Fruit fly (Drosophila melanogaster): Measurements from ENCODE around the gene CG34248.
A peak's percentile ranks its signal among the peaks of the same experiment; 100 is the strongest.

The CG34248 gene

DNA sequence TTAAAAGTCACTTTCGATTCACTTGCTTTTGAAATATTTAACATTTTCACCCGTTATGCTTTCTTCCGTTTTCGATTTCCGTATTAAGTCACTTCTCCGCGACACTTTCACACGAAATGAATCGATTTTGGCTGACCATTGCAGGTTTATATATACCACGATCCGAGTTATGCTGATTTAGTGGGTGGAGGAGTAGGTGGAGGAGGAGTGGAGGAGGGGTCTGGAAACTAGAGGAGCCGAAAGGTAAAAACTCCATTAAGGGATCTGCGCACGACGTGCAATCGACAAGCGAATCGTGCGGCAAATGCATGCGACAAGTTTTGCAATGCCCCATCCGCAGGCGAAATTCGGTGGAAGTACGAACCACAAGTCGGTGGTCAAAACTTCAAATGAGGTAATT lies 20.1 kb upstream of the CG34248 start, which contains the start of gene CG13045:
CG13045 (minus strand) TSS at position 101 of the 400 bp plus-strand sequence.
- TF ChIP-seq usp (GFP tag; optimal IDR thresholded peaks at IDR 0.05) (no peak), EcR (GFP tag; optimal IDR thresholded peaks at IDR 0.05) (no peak), Dll (optimal IDR thresholded peaks at IDR 0.05) (no peak), CG8478 (optimal IDR thresholded peaks at IDR 0.05) (no peak), pan (optimal IDR thresholded peaks at IDR 0.05) (no peak), psq (optimal IDR thresholded peaks at IDR 0.05) (no peak)

DNA sequence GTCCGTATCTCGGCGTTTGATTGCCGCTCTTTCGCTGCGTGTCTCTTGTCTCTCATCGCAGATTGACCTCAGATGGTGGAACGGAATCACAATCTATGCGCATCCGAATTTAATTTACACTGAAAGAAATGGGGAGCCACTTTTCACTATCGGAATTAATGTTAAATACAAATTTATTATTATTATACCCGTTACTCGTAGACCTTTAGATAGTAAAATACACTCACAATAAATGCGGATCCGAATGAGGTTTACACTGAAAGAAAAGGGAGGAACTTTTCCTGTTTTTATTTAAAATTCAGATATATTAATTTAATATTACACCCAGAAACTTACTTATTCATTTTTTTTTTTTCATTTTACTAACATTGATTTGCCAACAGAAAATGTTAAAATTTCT lies 18.4 kb upstream of the CG34248 start:
- TF ChIP-seq usp (GFP tag; optimal IDR thresholded peaks at IDR 0.05) (no peak), psq (optimal IDR thresholded peaks at IDR 0.05) (no peak), EcR (GFP tag; optimal IDR thresholded peaks at IDR 0.05) (no peak), CG8478 (optimal IDR thresholded peaks at IDR 0.05) (no peak), Dll (optimal IDR thresholded peaks at IDR 0.05) (no peak), pan (optimal IDR thresholded peaks at IDR 0.05) (no peak)

DNA sequence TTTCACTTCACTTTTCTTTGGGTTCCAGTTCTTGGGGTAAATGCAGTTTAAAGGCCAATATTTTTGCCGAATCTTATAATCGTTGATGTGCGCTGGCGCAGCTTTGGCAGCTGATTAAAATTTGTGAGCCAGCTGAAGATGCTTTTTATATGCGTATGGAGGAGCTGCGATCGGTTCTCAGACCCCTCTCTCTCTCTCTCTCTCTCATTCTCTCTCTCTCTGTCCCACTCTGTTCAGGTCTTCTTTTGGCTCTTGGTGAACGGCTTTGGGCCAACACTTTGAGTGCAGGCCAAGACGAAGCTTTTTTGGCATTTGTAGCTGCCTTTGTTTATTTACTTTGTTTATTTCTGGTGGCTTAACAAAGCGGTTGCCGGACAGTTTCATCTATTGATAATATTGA lies 17.6 kb upstream of the CG34248 start, which contains the start of gene CG13046:
CG13046 (minus strand) TSS at position 101 of the 400 bp plus-strand sequence.
- TF ChIP-seq Dll (optimal IDR thresholded peaks at IDR 0.05) (no peak), CG8478 (optimal IDR thresholded peaks at IDR 0.05) (no peak), EcR (GFP tag; optimal IDR thresholded peaks at IDR 0.05) (no peak), usp (GFP tag; optimal IDR thresholded peaks at IDR 0.05) (no peak), pan (optimal IDR thresholded peaks at IDR 0.05) (no peak), psq (optimal IDR thresholded peaks at IDR 0.05) (no peak)

DNA sequence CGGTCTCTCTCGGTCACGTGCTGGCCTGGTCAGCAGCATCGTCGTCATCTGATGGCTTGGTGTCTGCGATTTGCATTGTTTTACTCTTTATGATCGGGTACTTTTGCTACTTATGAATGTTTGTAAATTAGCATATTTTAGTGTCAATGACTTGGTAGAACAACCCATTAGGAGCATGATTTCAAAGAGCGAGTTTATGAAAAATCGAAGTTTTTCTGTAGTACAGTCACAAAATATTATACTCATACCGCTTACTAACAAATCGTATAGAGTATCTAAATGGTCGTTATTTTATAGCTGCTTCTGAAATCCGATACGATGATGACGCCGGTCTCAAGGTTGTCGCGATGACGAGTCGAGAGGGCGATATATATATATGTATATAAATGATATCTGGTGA lies 15.6 kb upstream of the CG34248 start:
- TF ChIP-seq EcR (GFP tag; optimal IDR thresholded peaks at IDR 0.05) (no peak), CG8478 (optimal IDR thresholded peaks at IDR 0.05) (no peak), Dll (optimal IDR thresholded peaks at IDR 0.05) (no peak), psq (optimal IDR thresholded peaks at IDR 0.05) (no peak), pan (optimal IDR thresholded peaks at IDR 0.05) (no peak), usp (GFP tag; optimal IDR thresholded peaks at IDR 0.05) (no peak)

DNA sequence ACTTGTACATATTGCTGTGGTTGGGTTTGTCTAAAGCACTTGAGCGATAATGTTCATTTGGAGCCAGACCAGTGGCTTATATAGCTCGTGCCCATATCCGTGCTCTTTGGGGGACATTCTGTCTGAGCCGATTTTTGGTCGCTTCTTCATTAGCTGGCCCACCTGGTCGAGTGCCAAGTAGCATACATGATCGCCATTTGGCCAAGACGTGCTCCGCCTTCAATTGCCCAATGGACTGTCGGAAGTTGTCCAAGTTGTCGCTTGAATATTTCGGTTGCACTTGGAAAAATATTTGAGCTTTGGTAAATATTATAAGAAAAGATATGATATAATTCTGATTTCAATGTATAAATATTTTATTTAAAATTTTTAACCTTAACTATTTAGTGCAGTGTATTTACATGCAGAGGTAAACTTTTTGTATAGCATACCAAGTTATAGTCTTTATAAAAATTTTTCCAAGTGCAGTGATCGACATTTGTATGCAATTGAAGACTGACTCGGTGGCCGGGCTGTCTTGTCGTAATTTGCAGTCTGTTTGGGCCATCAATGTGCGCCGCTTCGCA lies 14.7 kb upstream of the CG34248 start, which contains the start of gene CG13047:
CG13047 (minus strand) TSS at position 51 of the 566 bp plus-strand sequence.
- TF ChIP-seq pan (optimal IDR thresholded peaks at IDR 0.05) = no peak
- TF ChIP-seq CG8478 (optimal IDR thresholded peaks at IDR 0.05) = no peak
- TF ChIP-seq usp (GFP tag; optimal IDR thresholded peaks at IDR 0.05) = no peak

DNA sequence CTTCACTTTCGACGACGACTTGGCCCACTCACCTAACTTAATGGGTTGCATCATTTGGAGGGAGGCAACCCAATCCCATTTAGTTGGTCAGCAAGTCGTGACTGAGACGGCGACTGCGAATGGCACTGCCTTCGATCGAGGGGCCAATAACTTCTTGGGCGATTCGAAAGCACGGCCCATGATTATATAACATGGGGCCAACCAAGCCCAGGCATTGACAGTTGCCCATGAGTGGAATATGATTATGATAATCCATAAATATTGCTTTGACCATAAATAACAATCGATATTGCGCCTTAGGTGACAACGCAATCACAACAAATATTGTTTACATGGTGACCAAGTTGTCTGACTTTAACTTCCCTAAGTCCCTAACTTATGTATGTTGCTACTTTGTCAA lies 13.1 kb upstream of the CG34248 start, which contains the start of gene CG13048:
CG13048 (minus strand) TSS at position 101 of the 400 bp plus-strand sequence.
- TF ChIP-seq pan (optimal IDR thresholded peaks at IDR 0.05) (no peak), Dll (optimal IDR thresholded peaks at IDR 0.05) (no peak), psq (optimal IDR thresholded peaks at IDR 0.05) (no peak), EcR (GFP tag; optimal IDR thresholded peaks at IDR 0.05) (no peak), usp (GFP tag; optimal IDR thresholded peaks at IDR 0.05) (no peak), CG8478 (optimal IDR thresholded peaks at IDR 0.05) (no peak)

DNA sequence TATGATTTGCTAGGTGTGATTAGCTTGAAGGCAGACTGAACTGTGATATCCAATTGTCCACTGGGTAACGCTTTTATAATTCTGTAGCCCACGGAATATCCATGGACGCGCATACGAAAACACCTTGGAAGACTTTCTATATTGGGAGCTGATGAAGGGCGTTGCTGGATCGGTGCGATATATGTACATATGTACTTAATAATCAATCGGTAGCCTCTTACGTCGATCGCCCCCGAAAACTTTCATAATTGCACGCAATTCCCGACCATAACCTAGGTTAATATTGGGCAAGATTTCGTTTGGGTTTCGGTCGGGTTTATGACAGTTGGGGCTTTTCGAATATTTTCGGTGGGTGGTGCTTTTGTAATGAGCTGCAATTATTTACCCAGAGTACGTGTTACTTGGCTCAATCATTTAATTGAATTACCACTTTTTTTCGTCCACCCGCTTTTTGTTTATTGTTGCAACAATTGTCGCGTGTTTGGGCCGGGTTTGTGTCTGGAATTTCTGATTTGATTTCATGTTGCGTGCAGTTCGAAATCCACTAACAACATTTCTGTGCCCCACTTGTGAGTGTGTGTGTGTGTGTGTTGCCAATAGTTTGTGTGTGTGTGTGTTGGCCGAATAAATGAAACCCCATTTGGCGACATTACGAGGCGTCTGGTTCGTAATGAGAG lies 11.3 kb upstream of the CG34248 start, which contains the start of gene CG13049:
CG13049 (minus strand) TSS at position 51 of the 677 bp plus-strand sequence.
- TF ChIP-seq CG8478 (optimal IDR thresholded peaks at IDR 0.05) = no peak
- no peak for TF ChIP-seq pan (optimal IDR thresholded peaks at IDR 0.05)
- no peak for TF ChIP-seq EcR (GFP tag; optimal IDR thresholded peaks at IDR 0.05)
- no peak for TF ChIP-seq Dll (optimal IDR thresholded peaks at IDR 0.05)
- TF ChIP-seq usp (GFP tag; optimal IDR thresholded peaks at IDR 0.05) = no peak
- TF ChIP-seq psq (optimal IDR thresholded peaks at IDR 0.05) = no peak

DNA sequence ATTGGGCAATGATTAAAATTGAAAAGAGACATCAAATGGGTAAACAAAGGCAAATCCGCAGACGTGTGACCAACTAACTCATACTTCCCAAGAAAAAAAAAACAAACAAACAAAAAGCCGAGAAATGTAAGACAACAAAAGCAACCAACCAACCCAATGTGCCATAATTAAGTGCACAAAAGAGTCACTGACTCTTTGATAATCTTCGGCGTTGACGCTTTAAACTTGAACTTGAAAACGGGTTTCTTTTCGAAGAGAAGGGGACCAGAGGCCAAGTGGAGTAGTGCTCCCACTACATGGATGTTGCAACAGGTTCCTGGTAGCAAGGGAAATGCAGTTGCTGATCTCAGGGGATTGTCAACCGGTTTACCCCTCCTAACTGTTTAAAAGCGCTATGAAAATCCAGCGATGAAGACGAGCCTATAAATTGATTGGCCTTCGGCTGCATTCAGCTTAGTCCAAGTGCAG lies 9.3 kb upstream of the CG34248 start, which contains the start of gene CG13064:
CG13064 (plus strand) TSS at position 418 of the 468 bp plus-strand sequence.
- no peak for TF ChIP-seq psq (optimal IDR thresholded peaks at IDR 0.05)
- peak in 1 of 2 experiments; percentile 54 for TF ChIP-seq EcR (GFP tag; optimal IDR thresholded peaks at IDR 0.05)

DNA sequence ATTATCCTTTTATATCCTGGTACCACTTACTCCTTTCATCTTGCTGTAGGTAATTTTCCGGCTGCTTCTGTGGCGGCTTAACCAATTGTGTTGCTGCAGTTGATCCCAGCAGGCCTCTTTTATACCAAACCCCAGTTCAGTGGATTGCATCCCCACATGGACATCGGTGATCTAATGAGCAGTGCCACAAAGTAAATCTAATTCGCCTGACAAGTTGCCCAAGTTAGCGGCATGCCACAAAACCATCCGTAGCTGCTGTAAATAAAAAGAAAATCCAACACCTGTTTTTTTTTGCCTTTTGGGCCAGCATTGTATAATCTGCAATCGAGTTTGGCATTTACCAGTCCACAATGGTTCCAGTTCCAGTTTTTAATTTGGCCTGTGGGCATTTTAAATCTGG lies 8.5 kb upstream of the CG34248 start, which contains the start of gene CG13050:
CG13050 (minus strand) TSS at position 101 of the 400 bp plus-strand sequence.
- TF ChIP-seq usp (GFP tag; optimal IDR thresholded peaks at IDR 0.05) (no peak), Dll (optimal IDR thresholded peaks at IDR 0.05) (no peak), EcR (GFP tag; optimal IDR thresholded peaks at IDR 0.05) (no peak), CG8478 (optimal IDR thresholded peaks at IDR 0.05) (no peak), pan (optimal IDR thresholded peaks at IDR 0.05) (no peak), psq (optimal IDR thresholded peaks at IDR 0.05) (no peak)

DNA sequence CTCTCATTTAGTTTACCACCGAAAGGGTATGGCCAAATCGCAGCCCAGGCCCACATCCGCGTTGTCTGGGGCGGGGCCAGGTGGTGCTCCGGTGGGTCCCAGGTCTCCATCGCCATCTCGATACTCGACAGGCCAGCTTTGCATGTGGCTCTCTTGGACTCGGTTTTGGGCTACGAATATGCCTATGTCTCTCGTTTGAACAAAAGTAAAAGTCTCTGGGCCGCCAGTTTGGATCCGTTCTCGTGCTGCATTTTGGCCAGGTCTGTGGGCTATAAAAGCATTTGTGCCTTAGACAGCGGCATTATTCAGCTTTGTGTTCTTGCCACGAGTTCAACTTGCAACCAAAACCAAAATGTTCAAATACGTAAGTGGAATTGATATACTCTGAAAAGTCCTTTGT lies 6.4 kb upstream of the CG34248 start, which contains the start of gene CG13065:
CG13065 (plus strand) TSS at position 301 of the 400 bp plus-strand sequence.
- TF ChIP-seq EcR (GFP tag; optimal IDR thresholded peaks at IDR 0.05) (no peak), pan (optimal IDR thresholded peaks at IDR 0.05) (no peak), CG8478 (optimal IDR thresholded peaks at IDR 0.05) (no peak), psq (optimal IDR thresholded peaks at IDR 0.05) (no peak), usp (GFP tag; optimal IDR thresholded peaks at IDR 0.05) (no peak), Dll (optimal IDR thresholded peaks at IDR 0.05) (no peak)

DNA sequence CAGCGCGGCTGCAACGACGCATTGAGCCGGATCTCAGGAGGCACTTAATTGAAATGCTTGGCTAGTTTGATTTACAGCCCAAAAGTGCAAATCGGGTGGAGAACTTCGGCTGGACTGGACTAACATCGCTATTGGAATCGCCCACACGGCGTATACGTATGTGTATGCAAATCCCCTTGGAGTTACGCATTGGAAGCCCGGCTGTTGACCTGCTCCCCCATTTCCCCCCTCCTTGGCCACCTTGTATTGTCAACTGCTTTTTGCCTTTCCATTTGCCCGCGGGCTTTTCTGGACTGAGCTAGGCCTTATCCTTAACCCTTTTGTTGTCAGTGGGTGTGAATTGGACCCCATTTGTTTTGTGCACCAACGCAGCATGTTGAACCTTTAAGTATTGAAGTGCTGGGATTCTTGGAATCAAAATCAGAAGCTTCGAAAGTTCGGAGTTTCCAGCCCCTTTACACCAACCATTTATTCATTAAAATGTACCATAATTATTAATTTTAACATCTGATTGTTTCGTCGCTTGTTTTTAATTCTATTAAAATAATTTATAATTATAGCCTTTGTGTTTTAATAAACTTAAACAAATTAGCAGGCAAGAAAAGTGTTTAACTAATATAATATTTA lies 4.8 kb upstream of the CG34248 start:
- TF ChIP-seq EcR (GFP tag; optimal IDR thresholded peaks at IDR 0.05) (peak in 1 of 2 experiments; percentile 71), Dll (optimal IDR thresholded peaks at IDR 0.05) (no peak)

Data from whole organism.